Worm (Caenorhabditis elegans) whole organism, late embryonic: Measurements from ENCODE around the gene dhs-7.

ENCODE experiments used
- hlh-30 ChIP-seq: sonication (generic microtip); optimal IDR thresholded peaks from 2 replicates; lab custom pipeline; 2017; ENCODE audit warnings: antibody characterized with exemption, missing genetic modification characterization, missing compliant biosample characterization; ENCODE audit not compliant: insufficient read depth
- pha-2 ChIP-seq: sonication (generic microtip); optimal IDR thresholded peaks from 2 replicates; lab custom pipeline; 2017; ENCODE audit warnings: mild to moderate bottlenecking, missing genetic modification characterization, missing compliant biosample characterization
- pha-4 ChIP-seq: fragments of 150-350 bp; optimal IDR thresholded peaks from 2 replicates; lab custom pipeline; 2018; ENCODE audit warnings: missing biosample characterization, missing genetic modification reagents, missing genetic modification characterization

DNA sequence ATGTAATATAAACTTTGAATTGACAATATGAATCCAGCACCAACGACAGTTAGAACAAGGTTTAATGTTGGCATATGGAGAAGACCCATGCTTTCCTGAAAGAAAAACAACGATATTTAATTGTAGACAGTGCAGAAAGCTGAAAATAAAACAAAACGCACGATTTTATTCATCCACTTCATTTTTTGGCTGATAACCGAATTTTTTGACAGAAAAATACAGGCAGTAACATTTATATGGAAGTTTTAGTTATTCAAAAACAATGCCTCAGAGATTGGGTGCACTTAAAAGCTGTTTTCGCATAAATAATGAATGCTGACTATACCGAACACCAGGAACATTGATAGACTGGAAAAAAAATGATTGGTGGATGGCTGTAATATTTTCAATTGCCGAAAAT, 42.5 kb downstream of the dhs-7 start, which contains the start of gene mfsd-13.2:
- no peak for TF ChIP-seq pha-2 (tag; lab: Kevin White, UChicago)
- no peak for TF ChIP-seq pha-4
- TF ChIP-seq hlh-30, result no peak
